Worm (Caenorhabditis elegans) whole organism, L2 larva: Measurements from ENCODE around the gene dod-17.

ENCODE experiments used
- dmd-4 ChIP-seq: sonication (generic microtip); optimal IDR thresholded peaks from 2 replicates; lab custom pipeline; 2017; ENCODE audit warnings: missing biosample characterization, missing genetic modification characterization
- elt-1 ChIP-seq: fragments of 150-350 bp; optimal IDR thresholded peaks from 2 replicates; lab custom pipeline; 2014; ENCODE audit warnings: missing biosample characterization, missing genetic modification characterization
- elt-3 ChIP-seq: sonication (generic microtip); optimal IDR thresholded peaks from 2 replicates; lab custom pipeline; 2017; ENCODE audit warnings: missing biosample characterization, missing genetic modification characterization
- nhr-237 ChIP-seq: fragments of 150-350 bp; optimal IDR thresholded peaks from 2 replicates; lab custom pipeline; 2014; ENCODE audit warnings: missing biosample characterization, missing genetic modification characterization
- skn-1 ChIP-seq: sonication (generic microtip); optimal IDR thresholded peaks from 2 replicates; lab custom pipeline; 2017; ENCODE audit warnings: missing biosample characterization, missing genetic modification characterization
- unc-55 ChIP-seq: fragments of 150-350 bp; sonication (generic microtip); optimal IDR thresholded peaks from 3 replicates; lab custom pipeline; 2014; ENCODE audit warnings: missing biosample characterization, missing genetic modification reagents, missing genetic modification characterization
- ztf-11 ChIP-seq: sonication (generic microtip); optimal IDR thresholded peaks from 2 replicates; lab custom pipeline; 2017; ENCODE audit warnings: missing biosample characterization, missing genetic modification characterization

ce11 chrIV:13013711-13014341, 37.7 kb downstream of the dod-17 start:
- TF ChIP-seq elt-1 (peak; percentile 63), dmd-4 (tag; lab: Kevin White, UChicago) (no peak), ztf-11 (tag; lab: Kevin White, UChicago) (no peak), skn-1 (no peak), nhr-237 (tag; lab: Kevin White, UChicago) (no peak), unc-55 (GFP tag; lab: Kevin White, UChicago) (no peak), elt-3 (tag; lab: Kevin White, UChicago) (no peak)
